Fruit fly (Drosophila melanogaster) whole organism, embryonic: ENCODE data around the gene Mdh2.

Experiments
- Atf-2 ChIP-seq: fragments of 200-800 bp; sonication (Bioruptor generic); optimal IDR thresholded peaks from 2 replicates; lab custom pipeline; 2016; ENCODE audit warnings: missing biosample characterization, missing genetic modification characterization
- CG10321 ChIP-seq: fragments of 200-800 bp; sonication (Bioruptor generic); IDR thresholded peaks from 2 replicates; pipeline ENCODE4 v1.3.6; 2022; ENCODE audit warnings: missing biosample characterization, missing genetic modification characterization
- CG10366 ChIP-seq: fragments of 200-800 bp; sonication (Bioruptor generic); IDR thresholded peaks from 2 replicates; pipeline ENCODE4 v1.3.6; 2022; ENCODE audit warnings: missing biosample characterization, missing genetic modification characterization
- CG10959 ChIP-seq: fragments of 200-800 bp; sonication (Bioruptor generic); IDR thresholded peaks from 2 replicates; pipeline ENCODE4 v1.3.6; 2022; ENCODE audit warnings: missing biosample characterization, missing genetic modification characterization
- CG13296 ChIP-seq: fragments of 200-800 bp; sonication (Bioruptor generic); optimal IDR thresholded peaks from 3 replicates; lab custom pipeline; 2018; ENCODE audit warnings: missing biosample characterization, mild to moderate bottlenecking, missing genetic modification characterization
- CG15073 ChIP-seq: fragments of 200-800 bp; sonication (Bioruptor generic); optimal IDR thresholded peaks from 2 replicates; lab custom pipeline; 2016; ENCODE audit warnings: missing biosample characterization, missing genetic modification characterization
- CG15696 ChIP-seq: fragments of 200-800 bp; sonication (Bioruptor generic); optimal IDR thresholded peaks from 2 replicates; lab custom pipeline; 2019; ENCODE audit warnings: missing biosample characterization, mild to moderate bottlenecking, missing genetic modification characterization, moderate library complexity
- CG1602 ChIP-seq: fragments of 200-800 bp; sonication (Bioruptor generic); optimal IDR thresholded peaks from 3 replicates; lab custom pipeline; 2016; ENCODE audit warnings: missing biosample characterization, missing genetic modification characterization
- CG16779 ChIP-seq: fragments of 200-800 bp; sonication (Bioruptor generic); IDR thresholded peaks from 2 replicates; pipeline ENCODE4 v1.3.6; 2022; ENCODE audit warnings: missing biosample characterization, missing genetic modification characterization
- CG17186 ChIP-seq: fragments of 200-800 bp; sonication (Bioruptor generic); optimal IDR thresholded peaks from 3 replicates; lab custom pipeline; 2017; ENCODE audit warnings: missing biosample characterization, missing genetic modification reagents, missing genetic modification characterization
- CG17328 ChIP-seq: fragments of 200-800 bp; sonication (Bioruptor generic); IDR thresholded peaks from 2 replicates; pipeline ENCODE4 v1.3.6; 2022; ENCODE audit warnings: missing biosample characterization, missing genetic modification characterization
- CG17361 ChIP-seq: fragments of 200-800 bp; sonication (Bioruptor generic); IDR thresholded peaks from 3 replicates; pipeline ENCODE4 v1.3.6; 2022; ENCODE audit warnings: missing biosample characterization, missing genetic modification characterization
- CG31441 ChIP-seq: fragments of 200-800 bp; sonication (Bioruptor generic); IDR thresholded peaks from 2 replicates; pipeline ENCODE4 v1.3.6; 2022; ENCODE audit warnings: missing biosample characterization, missing genetic modification characterization
- CG33213 ChIP-seq: fragments of 200-800 bp; sonication (Bioruptor generic); optimal IDR thresholded peaks from 3 replicates; lab custom pipeline; 2016; ENCODE audit warnings: missing biosample characterization, missing genetic modification characterization
- CG6765 ChIP-seq: fragments of 200-800 bp; sonication (Bioruptor generic); optimal IDR thresholded peaks from 3 replicates; lab custom pipeline; 2017; ENCODE audit warnings: missing biosample characterization, mild to moderate bottlenecking, missing genetic modification characterization
- CG8089 ChIP-seq: fragments of 200-800 bp; sonication (Bioruptor generic); optimal IDR thresholded peaks from 3 replicates; lab custom pipeline; 2016; ENCODE audit warnings: missing biosample characterization, missing genetic modification characterization
- CG9797 ChIP-seq: fragments of 200-800 bp; sonication (Bioruptor generic); optimal IDR thresholded peaks from 3 replicates; lab custom pipeline; 2018; ENCODE audit warnings: missing biosample characterization, mild to moderate bottlenecking, missing genetic modification characterization
- ERR ChIP-seq: fragments of 200-800 bp; sonication (Bioruptor generic); optimal IDR thresholded peaks from 2 replicates; lab custom pipeline; 2016; ENCODE audit warnings: missing biosample characterization, missing genetic modification characterization
- Fer1 ChIP-seq: fragments of 200-800 bp; sonication (Bioruptor generic); optimal IDR thresholded peaks from 2 replicates; lab custom pipeline; 2017; ENCODE audit warnings: missing biosample characterization, mild to moderate bottlenecking, missing genetic modification characterization
- Gug ChIP-seq: fragments of 200-800 bp; sonication (Bioruptor generic); IDR thresholded peaks from 4 replicates; pipeline ENCODE4 v1.3.6; 2022; ENCODE audit warnings: missing biosample characterization, missing genetic modification characterization
- HmgD ChIP-seq: fragments of 200-800 bp; sonication (Bioruptor generic); optimal IDR thresholded peaks from 3 replicates; lab custom pipeline; 2016; ENCODE audit warnings: missing biosample characterization, missing genetic modification characterization
- Hr51 ChIP-seq, 2 experiments: fragments of 200-800 bp; sonication (Bioruptor generic); optimal IDR thresholded peaks; 2 replicates in 1 of 2; 3 replicates in 1 of 2; lab custom pipeline; 2016 to 2018; ENCODE audit warnings: missing biosample characterization in 2 of 2, missing genetic modification characterization in 2 of 2, mild to moderate bottlenecking in 1 of 2, moderate library complexity in 1 of 2
- Kr ChIP-seq: fragments of 200-800 bp; sonication (Bioruptor generic); optimal IDR thresholded peaks from 2 replicates; lab custom pipeline; 2017; ENCODE audit warnings: missing biosample characterization, mild to moderate bottlenecking, missing genetic modification characterization
- Lim3 ChIP-seq: fragments of 200-800 bp; sonication (Bioruptor generic); IDR thresholded peaks from 2 replicates; pipeline ENCODE4 v1.3.6; 2022; ENCODE audit warnings: missing biosample characterization, missing genetic modification characterization
- Max ChIP-seq: fragments of 200-800 bp; sonication (Bioruptor generic); optimal IDR thresholded peaks from 2 replicates; lab custom pipeline; 2016; ENCODE audit warnings: missing biosample characterization, mild to moderate bottlenecking, missing genetic modification characterization
- NC2α ChIP-seq: fragments of 200-800 bp; sonication (Bioruptor generic); optimal IDR thresholded peaks from 2 replicates; lab custom pipeline; 2016; ENCODE audit warnings: missing biosample characterization, missing genetic modification characterization
- Nf-YB ChIP-seq: fragments of 200-800 bp; sonication (Bioruptor generic); optimal IDR thresholded peaks from 3 replicates; lab custom pipeline; 2019; ENCODE audit warnings: missing biosample characterization, mild to moderate bottlenecking, missing genetic modification characterization, moderate library complexity
- Nf-YC ChIP-seq: fragments of 200-800 bp; optimal IDR thresholded peaks from 3 replicates; lab custom pipeline; 2019; ENCODE audit warnings: missing biosample characterization, mild to moderate bottlenecking, missing genetic modification characterization, moderate library complexity
- Sox100B ChIP-seq: fragments of 200-800 bp; sonication (Bioruptor generic); optimal IDR thresholded peaks from 3 replicates; lab custom pipeline; 2018; ENCODE audit warnings: missing biosample characterization, mild to moderate bottlenecking, missing genetic modification characterization
- Usf ChIP-seq: fragments of 200-800 bp; sonication (Bioruptor generic); optimal IDR thresholded peaks from 2 replicates; lab custom pipeline; 2017; ENCODE audit warnings: missing genotype, missing biosample characterization, missing genetic modification characterization
- abd-A ChIP-seq: fragments of 200-800 bp; sonication (Bioruptor generic); optimal IDR thresholded peaks from 3 replicates; lab custom pipeline; 2019; ENCODE audit warnings: missing biosample characterization, mild to moderate bottlenecking, missing genetic modification characterization, moderate library complexity
- amos ChIP-seq: fragments of 200-800 bp; sonication (Bioruptor generic); IDR thresholded peaks from 2 replicates; pipeline ENCODE4 v1.3.6; 2022; ENCODE audit warnings: missing biosample characterization, missing genetic modification characterization; ENCODE audit not compliant: partially characterized antibody
- bigmax ChIP-seq: fragments of 200-800 bp; sonication (Bioruptor generic); optimal IDR thresholded peaks from 2 replicates; lab custom pipeline; 2018; ENCODE audit warnings: missing biosample characterization, mild to moderate bottlenecking, missing genetic modification characterization
- bowl ChIP-seq: fragments of 200-800 bp; sonication (Bioruptor generic); IDR thresholded peaks from 2 replicates; pipeline ENCODE4 v1.3.6; 2022; ENCODE audit warnings: missing biosample characterization, missing genetic modification characterization
- bsh ChIP-seq, 2 experiments: fragments of 200-800 bp; sonication (Bioruptor generic); optimal IDR thresholded peaks; 2 replicates each; lab custom pipeline; 2017 to 2018; ENCODE audit warnings: mild to moderate bottlenecking in 2 of 2, missing biosample characterization in 2 of 2, missing genetic modification characterization in 2 of 2, moderate library complexity in 1 of 2
- chif ChIP-seq, 2 experiments: fragments of 200-800 bp; sonication (Bioruptor generic); optimal IDR thresholded peaks; 3 replicates each; lab custom pipeline; 2016; ENCODE audit warnings: missing biosample characterization in 2 of 2, missing genetic modification characterization in 2 of 2
- chinmo ChIP-seq: fragments of 200-800 bp; sonication (Bioruptor generic); IDR thresholded peaks from 4 replicates; pipeline ENCODE4 v1.3.6; 2022; ENCODE audit warnings: missing biosample characterization, missing genetic modification characterization; ENCODE audit not compliant: partially characterized antibody
- chm ChIP-seq: fragments of 200-800 bp; sonication (Bioruptor generic); IDR thresholded peaks from 2 replicates; pipeline ENCODE4 v1.3.6; 2022; ENCODE audit warnings: missing biosample characterization, missing genetic modification characterization
- dpn ChIP-seq, 2 experiments: fragments of 200-800 bp; sonication (Bioruptor generic); optimal IDR thresholded peaks; 3 replicates each; lab custom pipeline; 2016; ENCODE audit warnings: missing biosample characterization in 2 of 2, missing genetic modification characterization in 2 of 2
- esg ChIP-seq: fragments of 200-800 bp; sonication (Bioruptor generic); conservative IDR thresholded peaks from 2 replicates; pipeline ENCODE4 v1.3.6; 2022; ENCODE audit warnings: missing biosample characterization, missing genetic modification characterization
- gcm2 ChIP-seq: fragments of 200-800 bp; sonication (Bioruptor generic); optimal IDR thresholded peaks from 2 replicates; lab custom pipeline; 2016; ENCODE audit warnings: missing biosample characterization, missing genetic modification characterization
- gem ChIP-seq: fragments of 200-800 bp; sonication (Bioruptor generic); optimal IDR thresholded peaks from 2 replicates; lab custom pipeline; 2019; ENCODE audit warnings: missing biosample characterization, mild to moderate bottlenecking, missing genetic modification characterization, moderate library complexity
- ind ChIP-seq: fragments of 200-800 bp; sonication (Bioruptor generic); optimal IDR thresholded peaks from 3 replicates; lab custom pipeline; 2016; ENCODE audit warnings: missing biosample characterization, missing genetic modification characterization
- inv ChIP-seq: fragments of 200-800 bp; sonication (Bioruptor generic); IDR thresholded peaks from 2 replicates; pipeline ENCODE4 v1.3.6; 2022; ENCODE audit warnings: missing biosample characterization, missing genetic modification characterization; ENCODE audit not compliant: partially characterized antibody
- jumu ChIP-seq: fragments of 200-800 bp; sonication (Bioruptor generic); optimal IDR thresholded peaks from 3 replicates; lab custom pipeline; 2016; ENCODE audit warnings: missing biosample characterization, missing genetic modification characterization
- klu ChIP-seq: fragments of 200-800 bp; sonication (Bioruptor generic); IDR thresholded peaks from 2 replicates; pipeline ENCODE4 v1.3.6; 2022; ENCODE audit warnings: missing biosample characterization, missing genetic modification characterization
- knrl ChIP-seq: fragments of 200-800 bp; sonication (Bioruptor generic); IDR thresholded peaks from 3 replicates; pipeline ENCODE4 v1.3.6; 2022; ENCODE audit warnings: missing biosample characterization, missing genetic modification characterization; ENCODE audit not compliant: partially characterized antibody
- nau ChIP-seq: fragments of 200-800 bp; sonication (Bioruptor generic); optimal IDR thresholded peaks from 3 replicates; lab custom pipeline; 2017; ENCODE audit warnings: missing biosample characterization, mild to moderate bottlenecking, missing genetic modification characterization, missing genetic modification reagents
- sna ChIP-seq: fragments of 200-800 bp; sonication (Bioruptor generic); IDR thresholded peaks from 2 replicates; pipeline ENCODE4 v1.3.6; 2022; ENCODE audit warnings: missing biosample characterization, missing genetic modification characterization; ENCODE audit not compliant: partially characterized antibody
- sob ChIP-seq: fragments of 200-800 bp; sonication (Bioruptor generic); IDR thresholded peaks from 2 replicates; pipeline ENCODE4 v1.3.6; 2022; ENCODE audit warnings: missing biosample characterization, missing genetic modification characterization
- vfl ChIP-seq: fragments of 200-800 bp; sonication (Bioruptor generic); optimal IDR thresholded peaks from 2 replicates; lab custom pipeline; 2016; ENCODE audit warnings: missing biosample characterization, missing genetic modification characterization

Mdh2 gene

dm6 chr3R:18215300-18215699 lies 10.9 kb upstream of the Mdh2 start (continued):
- TF ChIP-seq sna (GFP tag; lab: Robert Waterston, UW) (peak; percentile 86), CG15073 (GFP tag; lab: Kevin White, UChicago) (no peak), CG10959 (GFP tag; lab: Robert Waterston, UW) (no peak), CG10366 (GFP tag; lab: Robert Waterston, UW) (no peak), Gug (GFP tag; lab: Robert Waterston, UW) (no peak), CG10321 (GFP tag; lab: Robert Waterston, UW) (no peak), CG17328 (no peak), abd-A (tag; lab: Kevin White, UChicago) (no peak), CG16779 (GFP tag; lab: Robert Waterston, UW) (no peak), Fer1 (GFP tag; lab: Kevin White, UChicago) (no peak), jumu (GFP tag; lab: Kevin White, UChicago) (peak; percentile 8), chif (GFP tag; optimal IDR thresholded peaks at IDR 0.05; lab: Kevin White, UChicago) (peak in 1 of 2 experiments; percentile 19), sob (GFP tag; lab: Robert Waterston, UW) (no peak), CG33213 (GFP tag; lab: Kevin White, UChicago) (peak; percentile 25), CG13296 (GFP tag; lab: Kevin White, UChicago) (no peak), nau (GFP tag; lab: Kevin White, UChicago) (no peak), CG17186 (GFP tag; lab: Kevin White, UChicago) (no peak), Hr51 (GFP tag; optimal IDR thresholded peaks at IDR 0.05; lab: Kevin White, UChicago) (peak in 1 of 2 experiments; percentile 19), gem (tag; lab: Kevin White, UChicago) (no peak), CG9797 (GFP tag; lab: Kevin White, UChicago) (no peak), esg (GFP tag; lab: Robert Waterston, UW) (no peak; the same call in 1 of the 2 replicates), bowl (GFP tag; lab: Robert Waterston, UW) (no peak), klu (GFP tag; lab: Robert Waterston, UW) (no peak), CG15696 (tag; lab: Kevin White, UChicago) (no peak), Lim3 (GFP tag; lab: Robert Waterston, UW) (no peak), NC2α (no peak), CG1602 (GFP tag; lab: Kevin White, UChicago) (no peak), bigmax (no peak), ERR (no peak), Max (GFP tag; lab: Kevin White, UChicago) (no peak), inv (GFP tag; lab: Robert Waterston, UW) (no peak; the same call in 1 of the 2 replicates), ind (peak; percentile 53), CG6765 (GFP tag; lab: Kevin White, UChicago) (no peak), knrl (GFP tag; lab: Robert Waterston, UW) (peak; percentile 72; the same call in 2 of the 3 replicates), CG31441 (GFP tag; lab: Robert Waterston, UW) (no peak), chinmo (GFP tag; lab: Robert Waterston, UW) (peak; percentile 58; the same call in 1 of the 4 replicates), gcm2 (GFP tag; lab: Kevin White, UChicago) (no peak), Usf (GFP tag; lab: Kevin White, UChicago) (no peak), amos (GFP tag; lab: Robert Waterston, UW) (peak; percentile 70), HmgD (GFP tag; lab: Kevin White, UChicago) (no peak), Kr (GFP tag; lab: Kevin White, UChicago) (no peak), Atf-2 (GFP tag; lab: Kevin White, UChicago) (peak; percentile 40), dpn (GFP tag; optimal IDR thresholded peaks at IDR 0.05; lab: Kevin White, UChicago) (peak; percentile 47 to 50), CG8089 (GFP tag; lab: Kevin White, UChicago) (no peak), CG17361 (GFP tag; lab: Robert Waterston, UW) (no peak), bsh (GFP tag; optimal IDR thresholded peaks at IDR 0.05; lab: Kevin White, UChicago) (no peak), vfl (peak; percentile 15), Nf-YB (no peak), chm (no peak), Sox100B (no peak), Nf-YC (no peak)
